Fruit fly (Drosophila melanogaster): ENCODE measurements around the gene CG15894.

DNA sequence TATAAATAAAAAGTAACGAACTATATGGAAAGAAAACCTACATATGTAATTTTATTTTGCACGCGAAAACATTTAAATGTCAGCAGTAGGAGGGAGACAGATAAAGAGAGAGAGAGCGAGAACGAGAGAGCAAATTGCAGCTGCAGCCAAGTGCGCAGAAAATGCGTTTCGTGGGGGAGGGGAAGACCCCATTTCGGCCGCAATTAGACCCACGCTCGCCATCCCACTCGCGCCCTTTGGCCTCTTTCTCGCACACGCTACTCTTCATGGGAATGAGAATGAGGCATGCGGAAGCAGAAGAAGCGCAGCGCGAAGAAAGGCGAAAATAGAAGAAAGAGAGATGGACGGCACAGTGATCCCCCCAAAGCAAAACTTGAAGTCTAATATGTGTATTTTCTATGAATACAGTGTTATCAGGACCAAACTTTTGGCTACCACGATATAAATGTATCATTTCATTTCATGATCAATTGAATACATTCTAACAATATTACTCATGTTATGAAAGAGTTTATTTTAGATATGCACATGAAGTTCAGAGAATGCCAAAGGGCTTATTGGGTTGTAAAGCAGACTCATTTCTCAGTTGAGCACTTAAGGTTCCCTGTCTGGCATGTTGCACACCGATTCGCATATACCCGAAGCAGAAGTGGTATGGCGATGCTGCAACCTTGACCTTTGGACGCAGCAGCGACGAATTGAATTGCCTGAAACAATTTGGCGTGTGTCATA lies 24.1 kb downstream of the CG15894 start:
- TF ChIP-seq usp (GFP tag; optimal IDR thresholded peaks at IDR 0.05) (no peak), psq (optimal IDR thresholded peaks at IDR 0.05) (no peak), CG8478 (optimal IDR thresholded peaks at IDR 0.05) (no peak), Dll (optimal IDR thresholded peaks at IDR 0.05) (no peak)
